Fruit fly (Drosophila melanogaster): ENCODE measurements around the gene COX7AL.

Gene COX7AL

dm6 chr3R:8343251-8343744 lies at the start of gene COX7AL, which contains the start of gene PNKP:
TSS of gene COX7AL (plus strand) at chr3R:8343669.
TSS of gene PNKP (minus strand) at chr3R:8343516.
- TF ChIP-seq CG8478 (optimal IDR thresholded peaks at IDR 0.05) (no peak), CTCF (optimal IDR thresholded peaks at IDR 0.05) (no peak)

dm6 chr3R:8300928-8301752 lies 42.3 kb upstream of the COX7AL start, which contains the start of the genes CG9626 and mRpL1:
TSS of gene CG9626 (minus strand) at chr3R:8300978.
TSS of gene mRpL1 (plus strand) at chr3R:8301440.
- TF ChIP-seq CTCF (optimal IDR thresholded peaks at IDR 0.05) (peak; percentile 70 to 78), CG8478 (optimal IDR thresholded peaks at IDR 0.05) (no peak)

- TF ChIP-seq CTCF (optimal IDR thresholded peaks at IDR 0.05) (no peak), CG8478 (optimal IDR thresholded peaks at IDR 0.05) (no peak)
Observed at dm6 chr3R:8303848-8304247, 39.6 kb upstream of the COX7AL start, which contains the start of gene nac. TSS of gene nac (minus strand) at chr3R:8304023.

- TF ChIP-seq CTCF (optimal IDR thresholded peaks at IDR 0.05) (peak; percentile 34 to 63), CG8478 (optimal IDR thresholded peaks at IDR 0.05) (no peak)
Observed at dm6 chr3R:8305110-8305509, 38.4 kb upstream of the COX7AL start, which contains the start of gene Sgt1. TSS of gene Sgt1 (minus strand) at chr3R:8305274.

- TF ChIP-seq CG8478 (optimal IDR thresholded peaks at IDR 0.05) (no peak), CTCF (optimal IDR thresholded peaks at IDR 0.05) (peak; percentile 20 to 50)
Observed at dm6 chr3R:8306188-8306926, 37.1 kb upstream of the COX7AL start.

dm6 chr3R:8306927-8307261 lies 36.6 kb upstream of the COX7AL start:
- TF ChIP-seq CTCF (optimal IDR thresholded peaks at IDR 0.05) (no peak), CG8478 (optimal IDR thresholded peaks at IDR 0.05) (no peak)

dm6 chr3R:8307283-8307682 lies 36.2 kb upstream of the COX7AL start:
- no peak for TF ChIP-seq CG8478 (optimal IDR thresholded peaks at IDR 0.05)

dm6 chr3R:8308515-8308959 lies 34.9 kb upstream of the COX7AL start, which contains the start of gene tex:
TSS of gene tex (minus strand) at chr3R:8308645.
- no peak for TF ChIP-seq CG8478 (optimal IDR thresholded peaks at IDR 0.05)
- no peak for TF ChIP-seq CTCF (optimal IDR thresholded peaks at IDR 0.05)

dm6 chr3R:8310678-8311077 lies 32.8 kb upstream of the COX7AL start, which contains the start of gene CG11693:
TSS of gene CG11693 (minus strand) at chr3R:8310778.
- TF ChIP-seq CG8478 (optimal IDR thresholded peaks at IDR 0.05) = no peak
- no peak for TF ChIP-seq CTCF (optimal IDR thresholded peaks at IDR 0.05)

- no peak for TF ChIP-seq CG8478 (optimal IDR thresholded peaks at IDR 0.05)
- no peak for TF ChIP-seq CTCF (optimal IDR thresholded peaks at IDR 0.05)
Observed at dm6 chr3R:8312037-8312436, 31.4 kb upstream of the COX7AL start, which contains the start of the genes CG11694 and CG11698. TSS of gene CG11694 (minus strand) at chr3R:8312137. TSS of gene CG11698 (plus strand) at chr3R:8312188.

dm6 chr3R:8313038-8313437 lies 30.4 kb upstream of the COX7AL start, which contains the start of gene CG7483:
TSS of gene CG7483 (plus strand) at chr3R:8313208.
- no peak for TF ChIP-seq CG8478 (optimal IDR thresholded peaks at IDR 0.05)
- no peak for TF ChIP-seq CTCF (optimal IDR thresholded peaks at IDR 0.05)

dm6 chr3R:8316344-8317105 lies 26.9 kb upstream of the COX7AL start, which contains the start of gene Coq2:
TSS of gene Coq2 (minus strand) at chr3R:8316543.
- peak; percentile 48 to 60 for TF ChIP-seq CTCF (optimal IDR thresholded peaks at IDR 0.05)
- no peak for TF ChIP-seq CG8478 (optimal IDR thresholded peaks at IDR 0.05)

- TF ChIP-seq CTCF (optimal IDR thresholded peaks at IDR 0.05) (no peak), CG8478 (optimal IDR thresholded peaks at IDR 0.05) (no peak)
Observed at dm6 chr3R:8317215-8317614, 26.3 kb upstream of the COX7AL start, which contains the start of gene Ctr1B. TSS of gene Ctr1B (plus strand) at chr3R:8317612.

dm6 chr3R:8317709-8318335 lies 25.6 kb upstream of the COX7AL start:
- TF ChIP-seq CTCF (optimal IDR thresholded peaks at IDR 0.05) (no peak), CG8478 (optimal IDR thresholded peaks at IDR 0.05) (no peak)

All from S2 (cell line).